Worm (Caenorhabditis elegans) whole organism, midembryonic: ENCODE measurements around the gene R08C7.1.

Experiments
- T22C8.4 ChIP-seq: fragments of 200-800 bp; sonication (Bioruptor generic); IDR thresholded peaks from 2 replicates; pipeline ENCODE4 v1.3.6; 2022; ENCODE audit warnings: missing genetic modification characterization, missing compliant biosample characterization
- cog-1 ChIP-seq: sonication (generic microtip); optimal IDR thresholded peaks from 2 replicates; lab custom pipeline; 2016; ENCODE audit warnings: missing genetic modification characterization, missing compliant biosample characterization
- flt-1 ChIP-seq: fragments of 200-800 bp; sonication (Bioruptor generic); IDR thresholded peaks from 2 replicates; pipeline ENCODE4 v1.3.6; 2022; ENCODE audit warnings: missing genetic modification characterization, missing compliant biosample characterization
- klf-2 ChIP-seq: fragments of 200-800 bp; sonication (Bioruptor generic); conservative IDR thresholded peaks from 2 replicates; pipeline ENCODE4 v1.3.6; 2022; ENCODE audit warnings: missing genetic modification reagents, missing genetic modification characterization, missing compliant biosample characterization
- med-1 ChIP-seq: sonication (generic microtip); optimal IDR thresholded peaks from 2 replicates; lab custom pipeline; 2017; ENCODE audit warnings: missing genetic modification characterization, mild to moderate bottlenecking, missing compliant biosample characterization, antibody characterized with exemption, missing genetic modification reagents; ENCODE audit not compliant: insufficient read depth
- ref-1 ChIP-seq: fragments of 200-800 bp; sonication (Bioruptor generic); conservative IDR thresholded peaks from 2 replicates; pipeline ENCODE4 v1.3.6; 2022; ENCODE audit warnings: missing genetic modification reagents, missing genetic modification characterization, missing compliant biosample characterization
- tab-1 ChIP-seq: fragments of 200-800 bp; sonication (Bioruptor generic); IDR thresholded peaks from 2 replicates; pipeline ENCODE4 v1.3.6; 2022; ENCODE audit warnings: missing genetic modification characterization, missing compliant biosample characterization
- ztf-23 ChIP-seq: fragments of 200-800 bp; sonication (Bioruptor generic); IDR thresholded peaks from 2 replicates; pipeline ENCODE4 v1.3.6; 2022; ENCODE audit warnings: missing genetic modification reagents, missing genetic modification characterization, missing compliant biosample characterization
- ztf-29 ChIP-seq: fragments of 200-800 bp; sonication (Bioruptor generic); IDR thresholded peaks from 2 replicates; pipeline ENCODE4 v1.3.6; 2022; ENCODE audit warnings: missing genetic modification reagents, missing genetic modification characterization, missing compliant biosample characterization

Gene R08C7.1

ce11 chrIV:4451576-4451975 lies at the start of gene R08C7.1:
Gene R08C7.1, plus strand, starts transcription at chrIV:4451876.
- TF ChIP-seq flt-1 (GFP tag; lab: Robert Waterston, UW): no peak
- no peak for TF ChIP-seq tab-1 (GFP tag; lab: Robert Waterston, UW)
- no peak for TF ChIP-seq cog-1 (tag; lab: Kevin White, UChicago)
- no peak for TF ChIP-seq T22C8.4 (GFP tag; lab: Robert Waterston, UW)

- TF ChIP-seq tab-1 (GFP tag; lab: Robert Waterston, UW) (no peak), T22C8.4 (GFP tag; lab: Robert Waterston, UW) (no peak), cog-1 (tag; lab: Kevin White, UChicago) (no peak), flt-1 (GFP tag; lab: Robert Waterston, UW) (no peak), klf-2 (no peak), ztf-23 (GFP tag; lab: Robert Waterston, UW) (no peak), ref-1 (GFP tag; lab: Robert Waterston, UW) (no peak), med-1 (GFP tag; lab: Kevin White, UChicago) (no peak), ztf-29 (no peak)
These were observed 49.3 kb upstream of the R08C7.1 start for ce11 chrIV:4402413-4402812.

ce11 chrIV:4403870-4404269 lies 47.8 kb upstream of the R08C7.1 start:
- TF ChIP-seq ref-1 (GFP tag; lab: Robert Waterston, UW) (no peak), med-1 (GFP tag; lab: Kevin White, UChicago) (no peak), flt-1 (GFP tag; lab: Robert Waterston, UW) (no peak), T22C8.4 (GFP tag; lab: Robert Waterston, UW) (no peak), ztf-23 (GFP tag; lab: Robert Waterston, UW) (no peak), klf-2 (no peak), ztf-29 (no peak), tab-1 (GFP tag; lab: Robert Waterston, UW) (no peak), cog-1 (tag; lab: Kevin White, UChicago) (no peak)

- no peak for TF ChIP-seq cog-1 (tag; lab: Kevin White, UChicago)
- TF ChIP-seq ztf-23 (GFP tag; lab: Robert Waterston, UW): no peak
- TF ChIP-seq med-1 (GFP tag; lab: Kevin White, UChicago): no peak
- TF ChIP-seq tab-1 (GFP tag; lab: Robert Waterston, UW): no peak
- no peak for TF ChIP-seq flt-1 (GFP tag; lab: Robert Waterston, UW)
- TF ChIP-seq klf-2: no peak
- no peak for TF ChIP-seq ref-1 (GFP tag; lab: Robert Waterston, UW)
- no peak for TF ChIP-seq ztf-29
- TF ChIP-seq T22C8.4 (GFP tag; lab: Robert Waterston, UW): no peak
These were observed 46.5 kb upstream of the R08C7.1 start, which contains the start of gene Y24D9A.7 for ce11 chrIV:4405126-4405525. Gene Y24D9A.7, minus strand, starts transcription at chrIV:4405171.

- TF ChIP-seq med-1 (GFP tag; lab: Kevin White, UChicago) (no peak), flt-1 (GFP tag; lab: Robert Waterston, UW) (peak; percentile 42; the same call in 1 of the 2 replicates)
These were observed 45.6 kb upstream of the R08C7.1 start for ce11 chrIV:4406054-4406539.

ce11 chrIV:4407055-4407461 lies 44.6 kb upstream of the R08C7.1 start:
- TF ChIP-seq ztf-23 (GFP tag; lab: Robert Waterston, UW) (peak; percentile 42; the same call in 1 of the 2 replicates), ref-1 (GFP tag; lab: Robert Waterston, UW) (no peak)

ce11 chrIV:4408714-4409113 lies 43.0 kb upstream of the R08C7.1 start:
- TF ChIP-seq flt-1 (GFP tag; lab: Robert Waterston, UW): no peak
- TF ChIP-seq med-1 (GFP tag; lab: Kevin White, UChicago): no peak
- no peak for TF ChIP-seq T22C8.4 (GFP tag; lab: Robert Waterston, UW)
- TF ChIP-seq ztf-23 (GFP tag; lab: Robert Waterston, UW): no peak
- TF ChIP-seq cog-1 (tag; lab: Kevin White, UChicago): no peak
- no peak for TF ChIP-seq tab-1 (GFP tag; lab: Robert Waterston, UW)

ce11 chrIV:4410526-4410925 lies 41.1 kb upstream of the R08C7.1 start:
- TF ChIP-seq ref-1 (GFP tag; lab: Robert Waterston, UW) (no peak), ztf-23 (GFP tag; lab: Robert Waterston, UW) (no peak), ztf-29 (no peak), med-1 (GFP tag; lab: Kevin White, UChicago) (no peak), klf-2 (no peak), T22C8.4 (GFP tag; lab: Robert Waterston, UW) (no peak), flt-1 (GFP tag; lab: Robert Waterston, UW) (no peak), cog-1 (tag; lab: Kevin White, UChicago) (no peak), tab-1 (GFP tag; lab: Robert Waterston, UW) (no peak)

ce11 chrIV:4411311-4411947 lies 40.2 kb upstream of the R08C7.1 start:
- TF ChIP-seq tab-1 (GFP tag; lab: Robert Waterston, UW): no peak

ce11 chrIV:4411948-4412335 lies 39.7 kb upstream of the R08C7.1 start:
- TF ChIP-seq flt-1 (GFP tag; lab: Robert Waterston, UW) (no peak), ztf-23 (GFP tag; lab: Robert Waterston, UW) (no peak), cog-1 (tag; lab: Kevin White, UChicago) (no peak), T22C8.4 (GFP tag; lab: Robert Waterston, UW) (no peak), ref-1 (GFP tag; lab: Robert Waterston, UW) (no peak), klf-2 (no peak), ztf-29 (no peak), med-1 (GFP tag; lab: Kevin White, UChicago) (no peak), tab-1 (GFP tag; lab: Robert Waterston, UW) (no peak)
